Fruit fly (Drosophila melanogaster) whole organism: ENCODE data around the gene NitFhit.

ENCODE experiments used
- CG8478 ChIP-seq: fragments of >200 bp; optimal IDR thresholded peaks from 2 replicates; lab custom pipeline; 2018; ENCODE audit warnings: inconsistent platforms
- Dll ChIP-seq: fragments of >200 bp; optimal IDR thresholded peaks from 2 replicates; lab custom pipeline; 2017
- psq ChIP-seq: fragments of >200 bp; optimal IDR thresholded peaks from 2 replicates; lab custom pipeline; 2017
- usp ChIP-seq: fragments of >200 bp; optimal IDR thresholded peaks from 2 replicates; lab custom pipeline; 2017; ENCODE audit warnings: missing biosample characterization, missing genetic modification characterization, mixed read lengths

- TF ChIP-seq psq (lab: Kevin White, UChicago) (no peak), CG8478 (lab: Kevin White, UChicago) (no peak), Dll (lab: Kevin White, UChicago) (no peak), usp (no peak)
Measured at dm6 chr3L:203536-204135, at the start of gene NitFhit.
